Worm (Caenorhabditis elegans) whole organism, L4 larva: ENCODE data around the gene ceh-24.
A peak's percentile ranks its signal among the peaks of the same experiment; 100 is the strongest.

Experiments
- D1046.2 ChIP-seq: fragments of 200-800 bp; sonication (Bioruptor generic); IDR thresholded peaks from 2 replicates; pipeline ENCODE4 v1.3.6; 2022; ENCODE audit warnings: missing genetic modification characterization, missing compliant biosample characterization
- T26A8.4 ChIP-seq: fragments of 200-800 bp; sonication (Bioruptor generic); IDR thresholded peaks from 2 replicates; pipeline ENCODE4 v1.3.6; 2022; ENCODE audit warnings: missing genetic modification characterization, missing compliant biosample characterization
- Y105C5A.15 ChIP-seq: fragments of 200-800 bp; sonication (Bioruptor generic); IDR thresholded peaks from 2 replicates; pipeline ENCODE4 v1.3.6; 2022; ENCODE audit warnings: missing genetic modification characterization, missing compliant biosample characterization
- aha-1 ChIP-seq: fragments of 150-350 bp; peaks from one replicate; lab custom pipeline; 2014; ENCODE audit warnings: missing biosample characterization, missing genetic modification characterization
- ama-1 ChIP-seq: fragments of 150-350 bp; optimal IDR thresholded peaks from 2 replicates; lab custom pipeline; 2014; ENCODE audit warnings: inconsistent platforms, mixed read lengths
- arid-1 ChIP-seq: fragments of 200-800 bp; sonication (Bioruptor generic); conservative IDR thresholded peaks from 2 replicates; pipeline ENCODE4 v1.3.6; 2022; ENCODE audit warnings: missing genetic modification reagents, missing genetic modification characterization, missing compliant biosample characterization
- ceh-20 ChIP-seq: fragments of 200-800 bp; sonication (Bioruptor generic); IDR thresholded peaks from 2 replicates; pipeline ENCODE4 v1.3.6; 2022; ENCODE audit warnings: missing genetic modification reagents, missing genetic modification characterization, missing compliant biosample characterization
- ceh-28 ChIP-seq: fragments of 150-350 bp; optimal IDR thresholded peaks from 2 replicates; lab custom pipeline; 2014; ENCODE audit warnings: missing biosample characterization, missing genetic modification reagents, missing genetic modification characterization
- ctbp-1 ChIP-seq: fragments of 200-800 bp; sonication (Bioruptor generic); IDR thresholded peaks from 2 replicates; pipeline ENCODE4 v1.3.6; 2022; ENCODE audit warnings: missing genetic modification reagents, missing genetic modification characterization, missing compliant biosample characterization
- daf-12 ChIP-seq: fragments of 150-350 bp; optimal IDR thresholded peaks from 2 replicates; lab custom pipeline; 2014; ENCODE audit warnings: missing biosample characterization, missing genetic modification reagents, missing genetic modification characterization
- dmd-8 ChIP-seq: fragments of 200-800 bp; sonication (Bioruptor generic); IDR thresholded peaks from 2 replicates; pipeline ENCODE4 v1.3.6; 2022; ENCODE audit warnings: missing genetic modification characterization, missing compliant biosample characterization
- dmd-9 ChIP-seq: fragments of 200-800 bp; sonication (Bioruptor generic); IDR thresholded peaks from 2 replicates; pipeline ENCODE4 v1.3.6; 2022; ENCODE audit warnings: missing genetic modification reagents, missing genetic modification characterization, missing compliant biosample characterization
- egl-43 ChIP-seq: fragments of 200-800 bp; sonication (Bioruptor generic); IDR thresholded peaks from 2 replicates; pipeline ENCODE4 v1.3.6; 2022; ENCODE audit warnings: missing genetic modification reagents, missing genetic modification characterization, missing compliant biosample characterization
- gei-8 ChIP-seq: fragments of 200-800 bp; sonication (Bioruptor generic); optimal IDR thresholded peaks from 2 replicates; lab custom pipeline; 2018; ENCODE audit warnings: mild to moderate bottlenecking, missing genetic modification characterization, missing compliant biosample characterization
- hlh-11 ChIP-seq: fragments of 200-800 bp; sonication (Bioruptor generic); optimal IDR thresholded peaks from 2 replicates; lab custom pipeline; 2018; ENCODE audit warnings: mild to moderate bottlenecking, missing genetic modification characterization, missing compliant biosample characterization
- hlh-30 ChIP-seq: sonication (generic microtip); optimal IDR thresholded peaks from 2 replicates; lab custom pipeline; 2017; ENCODE audit warnings: antibody characterized with exemption, mild to moderate bottlenecking, missing genetic modification characterization, missing compliant biosample characterization; ENCODE audit not compliant: insufficient read depth
- hmg-1.1 ChIP-seq: fragments of 200-800 bp; sonication (Bioruptor generic); IDR thresholded peaks from 2 replicates; pipeline ENCODE4 v1.3.6; 2022; ENCODE audit warnings: missing genetic modification reagents, missing genetic modification characterization, missing compliant biosample characterization
- lir-3 ChIP-seq: sonication (generic microtip); optimal IDR thresholded peaks from 2 replicates; lab custom pipeline; 2016; ENCODE audit warnings: mild to moderate bottlenecking, missing genetic modification characterization, missing compliant biosample characterization
- lsy-2 ChIP-seq, 2 experiments: fragments of 150-350 bp in 1 of 2; sonication (generic microtip) in 1 of 2; optimal IDR thresholded peaks; 2 replicates each; lab custom pipeline; 2014 to 2017; ENCODE audit warnings: missing biosample characterization in 2 of 2, missing genetic modification characterization in 2 of 2
- mdt-29 ChIP-seq: fragments of 200-800 bp; sonication (Bioruptor generic); IDR thresholded peaks from 2 replicates; pipeline ENCODE4 v1.3.6; 2022; ENCODE audit warnings: missing genetic modification reagents, missing genetic modification characterization, missing compliant biosample characterization
- mep-1 ChIP-seq: fragments of 150-350 bp; sonication (generic microtip); optimal IDR thresholded peaks from 3 replicates; lab custom pipeline; 2014; ENCODE audit warnings: missing biosample characterization, missing genetic modification characterization
- mes-2 ChIP-seq: sonication (generic microtip); optimal IDR thresholded peaks from 2 replicates; lab custom pipeline; 2016; ENCODE audit warnings: missing genotype, mild to moderate bottlenecking, missing genetic modification characterization, missing compliant biosample characterization; ENCODE audit not compliant: poor library complexity, severe bottlenecking
- nhr-42 ChIP-seq: fragments of 200-800 bp; sonication (Bioruptor generic); IDR thresholded peaks from 2 replicates; pipeline ENCODE4 v1.3.6; 2022; ENCODE audit warnings: missing genetic modification characterization, missing compliant biosample characterization
- pha-4 ChIP-seq, 2 experiments: fragments of 150-350 bp in 1 of 2; fragments of 200-800 bp in 1 of 2; sonication (Bioruptor generic) in 1 of 2; IDR thresholded peaks in 1 of 2; optimal IDR thresholded peaks in 1 of 2; 2 replicates each; pipeline versions ENCODE4 v1.3.6 to Lab custom; 2014 to 2022; ENCODE audit warnings: missing genetic modification characterization in 2 of 2, missing genetic modification reagents in 2 of 2, missing biosample characterization in 1 of 2, missing compliant biosample characterization in 1 of 2
- pqm-1 ChIP-seq: sonication (generic microtip); optimal IDR thresholded peaks from 2 replicates; lab custom pipeline; 2017; ENCODE audit warnings: missing biosample characterization, missing genetic modification characterization
- sdz-12 ChIP-seq: fragments of 200-800 bp; sonication (Bioruptor generic); optimal IDR thresholded peaks from 2 replicates; lab custom pipeline; 2018; ENCODE audit warnings: mild to moderate bottlenecking, missing genetic modification characterization, missing compliant biosample characterization
- set-16 ChIP-seq: fragments of 200-800 bp; sonication (Bioruptor generic); IDR thresholded peaks from 2 replicates; pipeline ENCODE4 v1.3.6; 2022; ENCODE audit warnings: missing genetic modification reagents, missing genetic modification characterization, missing compliant biosample characterization
- snpc-1.2 ChIP-seq: fragments of 200-800 bp; sonication (Bioruptor generic); IDR thresholded peaks from 2 replicates; pipeline ENCODE4 v1.3.6; 2022; ENCODE audit warnings: missing genetic modification reagents, missing genetic modification characterization, missing compliant biosample characterization
- unc-130 ChIP-seq: sonication (generic microtip); optimal IDR thresholded peaks from 2 replicates; lab custom pipeline; 2016; ENCODE audit warnings: missing genetic modification reagents, missing genetic modification characterization, missing compliant biosample characterization
- unc-39 ChIP-seq: sonication (generic microtip); optimal IDR thresholded peaks from 2 replicates; lab custom pipeline; 2017; ENCODE audit warnings: missing biosample characterization, missing genetic modification characterization
- unc-62 ChIP-seq, 3 experiments: fragments of 150-350 bp in 1 of 3; sonication (generic microtip); optimal IDR thresholded peaks in 2 of 3; peaks in 1 of 3; 1 replicate in 1 of 3; 2 replicates in 2 of 3; lab custom pipeline; 2014 to 2017; ENCODE audit warnings: missing biosample characterization in 3 of 3, missing genetic modification characterization in 3 of 3, missing genetic modification reagents in 3 of 3, missing genotype in 1 of 3
- zip-11 ChIP-seq: fragments of 200-800 bp; sonication (Bioruptor generic); IDR thresholded peaks from 2 replicates; pipeline ENCODE4 v1.3.6; 2022; ENCODE audit warnings: missing genetic modification characterization, missing compliant biosample characterization
- zip-2 ChIP-seq: fragments of 150-350 bp; optimal IDR thresholded peaks from 2 replicates; lab custom pipeline; 2014; ENCODE audit warnings: missing biosample characterization, missing genetic modification characterization
- ztf-7 ChIP-seq: fragments of 150-350 bp; optimal IDR thresholded peaks from 2 replicates; lab custom pipeline; 2014; ENCODE audit warnings: missing biosample characterization, missing genetic modification characterization

ceh-24 gene

DNA sequence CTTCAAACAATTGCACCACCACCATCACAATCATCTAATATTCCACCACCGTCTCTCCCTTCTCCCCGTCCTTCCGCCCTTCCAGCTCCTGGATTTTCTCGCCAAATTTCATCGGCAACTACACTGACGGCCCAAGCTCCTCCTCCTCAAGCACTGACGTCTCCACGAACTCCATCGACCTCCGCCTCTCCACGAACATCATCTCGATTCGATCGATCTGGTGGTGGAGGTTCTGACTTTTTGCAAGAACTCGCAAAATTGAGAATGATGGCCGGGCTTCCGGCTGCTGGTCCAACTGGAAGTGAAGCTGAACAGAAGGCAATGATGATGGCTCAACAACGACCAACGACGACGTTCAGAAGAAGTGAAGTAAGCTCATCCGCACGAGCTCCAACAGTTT lies 19.0 kb upstream of the ceh-24 start:
- TF ChIP-seq egl-43 (0 out of 2 replicates have a peak, but pooled peaks have one; percentile 17), set-16 (GFP tag; lab: Robert Waterston, UW) (peak; percentile 74), ztf-7 (tag; lab: Kevin White, UChicago) (no peak), dmd-8 (0 out of 2 replicates have a peak, but pooled peaks have one; percentile 26)

DNA sequence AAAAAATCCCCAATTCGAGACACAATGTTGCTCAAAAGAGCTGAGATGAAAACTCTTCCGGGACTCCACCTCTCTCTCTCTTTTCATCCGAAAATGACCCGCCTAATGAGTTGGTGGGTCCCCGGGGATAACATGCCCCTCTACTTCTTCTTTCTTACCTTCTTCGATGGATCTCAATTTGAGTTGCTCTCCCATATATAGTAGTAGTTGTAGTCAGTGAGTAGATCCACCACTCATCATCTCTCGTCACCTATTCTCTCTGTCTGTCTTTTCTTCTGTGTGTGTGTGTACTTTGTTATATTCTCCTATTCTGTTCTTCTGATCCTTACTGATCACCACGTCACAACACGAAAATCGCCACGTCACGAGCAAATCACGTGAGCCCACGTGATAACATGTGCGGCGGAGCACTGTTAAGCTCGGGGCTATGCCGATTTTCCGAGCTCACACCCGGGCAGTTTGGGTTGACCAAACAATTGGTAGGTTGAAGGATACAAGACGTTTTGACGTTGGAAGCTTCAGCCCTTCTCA lies 16.7 kb upstream of the ceh-24 start, which contains the start of gene twk-32:
Gene twk-32 (plus strand): TSS at position 396 of the 531 bp plus-strand sequence.
- TF ChIP-seq hlh-11 (peak; percentile 35), ctbp-1 (GFP tag; lab: Robert Waterston, UW) (no peak), lsy-2 (tag; optimal IDR thresholded peaks at IDR 0.05; lab: Kevin White, UChicago) (no peak), unc-130 (GFP tag; lab: Kevin White, UChicago) (no peak), unc-39 (no peak), mes-2 (tag; lab: Kevin White, UChicago) (no peak), mep-1 (tag; lab: Kevin White, UChicago) (peak; percentile 19), set-16 (GFP tag; lab: Robert Waterston, UW) (0 out of 2 replicates have a peak, but pooled peaks have one; percentile 5), hlh-30 (tag; lab: Kevin White, UChicago) (peak; percentile 70), daf-12 (no peak), ama-1 (lab: Kevin White, UChicago) (peak; percentile 68), hmg-1.1 (0 out of 2 replicates have a peak, but pooled peaks have one; percentile 23), dmd-9 (GFP tag; lab: Robert Waterston, UW) (0 out of 2 replicates have a peak, but pooled peaks have one; percentile 18), T26A8.4 (GFP tag; lab: Robert Waterston, UW) (no peak), Y105C5A.15 (0 out of 2 replicates have a peak, but pooled peaks have one; percentile 40), snpc-1.2 (no peak), aha-1 (tag; lab: Kevin White, UChicago) (peak; percentile 73), unc-62 (GFP tag; optimal IDR thresholded peaks at IDR 0.05 in 1 of 2; lab: Kevin White, UChicago) (peak in 1 of 2 experiments; percentile 83), unc-62 (tag; optimal IDR thresholded peaks at IDR 0.05; lab: Kevin White, UChicago) (no peak), zip-11 (no peak), D1046.2 (GFP tag; lab: Robert Waterston, UW) (no peak), sdz-12 (no peak)

DNA sequence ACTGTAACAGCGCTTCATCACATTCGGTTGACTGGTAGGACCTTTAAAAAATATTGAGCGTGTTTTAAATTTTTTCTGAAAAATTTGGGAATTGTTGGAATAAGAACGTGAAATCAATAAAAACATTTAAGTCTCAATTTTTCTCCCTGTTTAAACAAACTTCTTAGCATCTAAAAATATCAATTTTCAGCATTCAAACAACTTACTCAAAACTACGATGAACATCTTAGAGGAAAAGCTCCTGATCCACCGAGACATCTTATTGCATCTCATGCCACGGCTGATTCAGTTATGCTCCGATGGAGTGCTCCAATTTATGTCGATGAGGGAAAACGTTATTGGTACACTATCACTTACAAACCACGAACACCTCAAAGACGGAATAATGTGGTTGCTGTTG lies 13.8 kb upstream of the ceh-24 start:
- peak in 1 of 2 experiments; percentile 92 for TF ChIP-seq unc-62 (GFP tag; optimal IDR thresholded peaks at IDR 0.05 in 1 of 2; lab: Kevin White, UChicago)
- TF ChIP-seq unc-62 (tag; optimal IDR thresholded peaks at IDR 0.05; lab: Kevin White, UChicago): no peak
- no peak for TF ChIP-seq nhr-42 (GFP tag; lab: Robert Waterston, UW)
- TF ChIP-seq, all 104 proteins: peak for 1

DNA sequence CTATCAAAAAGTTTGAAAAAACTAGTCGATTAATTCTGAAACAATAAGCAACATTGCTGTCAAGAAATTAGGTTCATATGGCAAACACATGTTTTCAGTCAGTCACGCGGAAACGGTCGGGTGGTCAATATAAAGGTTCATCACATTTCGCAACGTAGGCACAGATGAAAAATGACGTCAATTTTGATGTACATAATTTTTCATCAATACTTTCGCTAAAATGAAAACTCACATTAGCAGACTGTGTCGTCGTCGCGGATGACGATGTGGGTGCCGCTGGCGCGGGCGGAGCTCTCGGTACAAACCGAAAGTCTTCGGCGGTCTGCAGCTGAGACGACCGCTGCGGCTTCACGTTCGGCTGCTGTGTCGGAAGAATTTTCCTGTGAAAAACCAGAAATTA lies 9.1 kb upstream of the ceh-24 start, which contains the start of gene swan-2:
Gene swan-2 (minus strand): TSS at position 380 of the 400 bp plus-strand sequence.
- TF ChIP-seq unc-62 (GFP tag; optimal IDR thresholded peaks at IDR 0.05 in 1 of 2; lab: Kevin White, UChicago): peak in 1 of 2 experiments; percentile 82
- no peak for TF ChIP-seq unc-62 (tag; optimal IDR thresholded peaks at IDR 0.05; lab: Kevin White, UChicago)
- TF ChIP-seq zip-2 (tag; lab: Kevin White, UChicago): no peak
- no peak for TF ChIP-seq pha-4 (GFP tag; IDR thresholded peaks at IDR 0.05; lab: Robert Waterston, UW)
- no peak for TF ChIP-seq pha-4 (tag; optimal IDR thresholded peaks at IDR 0.05; lab: Kevin White, UChicago)
- no peak for TF ChIP-seq gei-8 (GFP tag; lab: Kevin White, UChicago)
- no peak for TF ChIP-seq ceh-20
- peak; percentile 36 for TF ChIP-seq hlh-30 (tag; lab: Kevin White, UChicago)
- TF ChIP-seq lir-3 (tag; lab: Kevin White, UChicago): no peak
- TF ChIP-seq pqm-1 (tag; lab: Kevin White, UChicago): no peak
- peak; percentile 77 for TF ChIP-seq set-16 (GFP tag; lab: Robert Waterston, UW)
- no peak for TF ChIP-seq arid-1 (GFP tag; lab: Robert Waterston, UW)
- no peak for TF ChIP-seq ceh-28 (tag; lab: Kevin White, UChicago)
- no peak for TF ChIP-seq mdt-29 (GFP tag; lab: Robert Waterston, UW)
